Worm (Caenorhabditis elegans): Measurements from ENCODE around the gene R08A2.5.

- no peak for TF ChIP-seq ztf-29 (GFP tag; IDR thresholded peaks at IDR 0.05)
- no peak for TF ChIP-seq ref-1 (GFP tag; conservative IDR thresholded peaks at IDR 0.05)
- TF ChIP-seq tab-1 (GFP tag; IDR thresholded peaks at IDR 0.05): no peak
- no peak for TF ChIP-seq med-1 (GFP tag; optimal IDR thresholded peaks at IDR 0.05; ENCODE audit: insufficient read depth)
- no peak for TF ChIP-seq klf-2 (GFP tag; conservative IDR thresholded peaks at IDR 0.05)
- TF ChIP-seq flt-1 (GFP tag; IDR thresholded peaks at IDR 0.05): no peak
- TF ChIP-seq cog-1 (tag; optimal IDR thresholded peaks at IDR 0.05): no peak
- TF ChIP-seq T22C8.4 (GFP tag; IDR thresholded peaks at IDR 0.05): no peak
Measured at ce11 chrV:14748608-14749137, 36.3 kb downstream of the R08A2.5 start, which contains the start of the genes lipl-8 and Y50E8A.22.

Data from whole organism, midembryonic.